ENCODE assay signal across 4 fruit fly cellular contexts in the genomic region with DNA sequence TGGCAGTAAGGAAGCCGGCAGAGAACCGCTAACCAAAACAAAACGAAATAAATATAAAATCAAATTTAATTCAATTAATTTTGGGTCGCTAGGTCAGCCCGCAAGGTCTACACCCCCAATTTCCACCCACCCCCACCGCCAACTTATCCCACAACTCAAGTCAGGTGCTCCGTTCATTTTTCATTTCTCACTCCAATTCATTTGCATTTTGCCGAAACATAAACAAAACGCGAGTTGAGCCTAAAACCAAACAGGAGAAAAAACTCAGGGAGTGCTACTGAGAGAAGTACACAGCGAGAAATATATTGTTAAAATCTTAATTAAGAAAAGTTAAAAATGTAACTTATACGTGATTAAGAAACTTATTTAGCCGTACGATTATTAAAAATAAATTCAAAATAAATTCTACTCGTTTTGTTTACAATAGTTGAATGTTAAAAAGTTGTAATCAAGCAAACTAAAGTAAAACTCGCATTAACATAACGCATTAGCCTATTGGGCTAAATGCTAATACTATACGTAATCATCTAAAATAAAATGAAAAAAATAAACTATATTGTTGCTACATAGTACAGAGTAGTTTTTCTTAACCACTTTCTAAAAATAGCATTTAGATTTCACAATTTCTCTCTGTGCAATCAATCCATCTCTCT.
TF ChIP-seq lines count a peak whose summit lies in the region.

No protein-coding gene starts in this region.

- TF ChIP-seq CTCF in whole organism, embryonic (GFP tag; optimal IDR thresholded peaks at IDR 0.05; lab: Kevin White, UChicago): no peak

TF ChIP-seq in whole organism, embryonic, 481 proteins besides CTCF, POLR2A, EP300 and RAD21 (continues in another document):
- TF ChIP-seq CG12391 (tag; optimal IDR thresholded peaks at IDR 0.05; lab: Kevin White, UChicago): peak; percentile 46
- TF ChIP-seq CG3281 (GFP tag; optimal IDR thresholded peaks at IDR 0.05; lab: Kevin White, UChicago): peak; percentile 14
- no peak for TF ChIP-seq Atf3 (GFP tag; optimal IDR thresholded peaks at IDR 0.05; lab: Kevin White, UChicago)
- no peak for TF ChIP-seq Spps (tag; optimal IDR thresholded peaks at IDR 0.05; lab: Kevin White, UChicago)
- TF ChIP-seq CG30403 (GFP tag; optimal IDR thresholded peaks at IDR 0.05; lab: Kevin White, UChicago): peak; percentile 53
- no peak for TF ChIP-seq CG11560 (tag; IDR thresholded peaks at IDR 0.05; lab: Robert Waterston, UW)
- no peak for TF ChIP-seq CG7372 (GFP tag; IDR thresholded peaks at IDR 0.05; lab: Robert Waterston, UW)
- TF ChIP-seq CG4854 (GFP tag; optimal IDR thresholded peaks at IDR 0.05; lab: Kevin White, UChicago): no peak
- no peak for TF ChIP-seq bbx (GFP tag; IDR thresholded peaks at IDR 0.05; lab: Robert Waterston, UW; ENCODE audit: partially characterized antibody)
- peak; percentile 55 for TF ChIP-seq CG2678 (tag; optimal IDR thresholded peaks at IDR 0.05; lab: Kevin White, UChicago)
- TF ChIP-seq CG9932 (GFP tag; IDR thresholded peaks at IDR 0.05; lab: Robert Waterston, UW): no peak
- TF ChIP-seq Bdp1 (GFP tag; optimal IDR thresholded peaks at IDR 0.05; lab: Kevin White, UChicago): no peak
- TF ChIP-seq B-H1 (GFP tag; IDR thresholded peaks at IDR 0.05; lab: Robert Waterston, UW): no peak
- no peak for TF ChIP-seq CG11723 (GFP tag; optimal IDR thresholded peaks at IDR 0.05; lab: Kevin White, UChicago)
- TF ChIP-seq ATbp (GFP tag; optimal IDR thresholded peaks at IDR 0.05; lab: Kevin White, UChicago): no peak
- TF ChIP-seq CG17361 (GFP tag; IDR thresholded peaks at IDR 0.05; lab: Robert Waterston, UW): peak; percentile 72; the same call in 2 of the 3 replicates
- no peak for TF ChIP-seq CG3726 (GFP tag; IDR thresholded peaks at IDR 0.05; lab: Robert Waterston, UW)
- no peak for TF ChIP-seq CG12659 (GFP tag; optimal IDR thresholded peaks at IDR 0.05; lab: Kevin White, UChicago)
- TF ChIP-seq CG18262 (tag; optimal IDR thresholded peaks at IDR 0.05; lab: Kevin White, UChicago): peak; percentile 63
- TF ChIP-seq CG16779 (GFP tag; IDR thresholded peaks at IDR 0.05; lab: Robert Waterston, UW): no peak
- TF ChIP-seq CG10209 (GFP tag; optimal IDR thresholded peaks at IDR 0.05; lab: Kevin White, UChicago): no peak

TF ChIP-seq in whole organism, prepupa, 60 proteins besides CTCF, POLR2A, EP300 and RAD21 (continues in another document):
- TF ChIP-seq salr (GFP tag; optimal IDR thresholded peaks at IDR 0.05; lab: Kevin White, UChicago) (no peak), acj6 (GFP tag; optimal IDR thresholded peaks at IDR 0.05; lab: Kevin White, UChicago) (peak; percentile 11), OdsH (GFP tag; optimal IDR thresholded peaks at IDR 0.05; lab: Kevin White, UChicago) (peak; percentile 2), spab (GFP tag; optimal IDR thresholded peaks at IDR 0.05; lab: Kevin White, UChicago) (no peak), dsx (GFP tag; optimal IDR thresholded peaks at IDR 0.05; lab: Kevin White, UChicago; ENCODE audit: poor library complexity, severe bottlenecking) (no peak), CG32006 (GFP tag; optimal IDR thresholded peaks at IDR 0.05; lab: Kevin White, UChicago) (peak; percentile 11), CG31627 (GFP tag; optimal IDR thresholded peaks at IDR 0.05; lab: Kevin White, UChicago) (peak; percentile 36), Eip75B (GFP tag; optimal IDR thresholded peaks at IDR 0.05; lab: Kevin White, UChicago) (no peak), Met (GFP tag; optimal IDR thresholded peaks at IDR 0.05; lab: Kevin White, UChicago) (peak; percentile 38), Smox (GFP tag; optimal IDR thresholded peaks at IDR 0.05; lab: Kevin White, UChicago) (peak; percentile 44), CG34406 (GFP tag; optimal IDR thresholded peaks at IDR 0.05; lab: Kevin White, UChicago) (peak; percentile 17), CG3032 (tag; optimal IDR thresholded peaks at IDR 0.05; lab: Kevin White, UChicago) (no peak), Ets96B (tag; optimal IDR thresholded peaks at IDR 0.05; lab: Kevin White, UChicago) (no peak), CG8119 (GFP tag; IDR thresholded peaks at IDR 0.05; lab: Robert Waterston, UW) (no peak), Blimp-1 (GFP tag; optimal IDR thresholded peaks at IDR 0.05; lab: Kevin White, UChicago) (no peak), CG7368 (GFP tag; optimal IDR thresholded peaks at IDR 0.05; lab: Kevin White, UChicago) (no peak), ss (GFP tag; optimal IDR thresholded peaks at IDR 0.05; lab: Kevin White, UChicago) (no peak), Gug (GFP tag; IDR thresholded peaks at IDR 0.05; lab: Robert Waterston, UW) (no peak), CG4318 (GFP tag; optimal IDR thresholded peaks at IDR 0.05; lab: Kevin White, UChicago) (no peak), CG10669 (GFP tag; optimal IDR thresholded peaks at IDR 0.05; lab: Kevin White, UChicago) (no peak), CG6276 (GFP tag; optimal IDR thresholded peaks at IDR 0.05; lab: Kevin White, UChicago) (no peak), Hr38 (GFP tag; optimal IDR thresholded peaks at IDR 0.05; lab: Kevin White, UChicago) (no peak)

TF ChIP-seq in whole organism, pupa, 21 proteins besides CTCF, POLR2A, EP300 and RAD21:
- TF ChIP-seq CG10348 (GFP tag; IDR thresholded peaks at IDR 0.05; lab: Robert Waterston, UW) (no peak), Snoo (tag; optimal IDR thresholded peaks at IDR 0.05; lab: Kevin White, UChicago) (peak; percentile 15), CG8159 (tag; optimal IDR thresholded peaks at IDR 0.05; lab: Kevin White, UChicago) (peak; percentile 19)

TF ChIP-seq in whole organism, wandering third instar larva, 38 proteins besides CTCF, POLR2A, EP300 and RAD21:
- TF ChIP-seq HLH106 (tag; optimal IDR thresholded peaks at IDR 0.05; lab: Kevin White, UChicago): peak; percentile 53
- no peak for TF ChIP-seq CrebA (GFP tag; optimal IDR thresholded peaks at IDR 0.05; lab: Kevin White, UChicago; ENCODE audit: borderline replicate concordance)
- no peak for TF ChIP-seq dl (GFP tag; optimal IDR thresholded peaks at IDR 0.05; lab: Kevin White, UChicago; ENCODE audit: insufficient read depth in 1 of 2, partially characterized antibody in 2 of 2)
- TF ChIP-seq Hnf4 (GFP tag; optimal IDR thresholded peaks at IDR 0.05; lab: Kevin White, UChicago): no peak
- TF ChIP-seq jim (GFP tag; optimal IDR thresholded peaks at IDR 0.05; lab: Kevin White, UChicago): no peak
- peak; percentile 22 for TF ChIP-seq Dfd (GFP tag; optimal IDR thresholded peaks at IDR 0.05; lab: Kevin White, UChicago)
- peak; percentile 36 for TF ChIP-seq Sp1 (GFP tag; optimal IDR thresholded peaks at IDR 0.05; lab: Kevin White, UChicago)
- TF ChIP-seq Abd-B (GFP tag; optimal IDR thresholded peaks at IDR 0.05; lab: Kevin White, UChicago): no peak
- TF ChIP-seq foxo (GFP tag; optimal IDR thresholded peaks at IDR 0.05; lab: Kevin White, UChicago): peak in 1 of 2 experiments; percentile 44
- no peak for TF ChIP-seq pan (optimal IDR thresholded peaks at IDR 0.05; lab: Kevin White, UChicago)
- TF ChIP-seq h (GFP tag; optimal IDR thresholded peaks at IDR 0.05; lab: Kevin White, UChicago): peak; percentile 8
- no peak for TF ChIP-seq usp (GFP tag; optimal IDR thresholded peaks at IDR 0.05; lab: Kevin White, UChicago)
- no peak for TF ChIP-seq Dif (GFP tag; optimal IDR thresholded peaks at IDR 0.05; lab: Kevin White, UChicago; ENCODE audit: partially characterized antibody)
- TF ChIP-seq brk (GFP tag; optimal IDR thresholded peaks at IDR 0.05; lab: Kevin White, UChicago): no peak
- peak; percentile 5 for TF ChIP-seq fru (GFP tag; optimal IDR thresholded peaks at IDR 0.05; lab: Kevin White, UChicago)
- peak; percentile 6 for TF ChIP-seq psq (GFP tag; optimal IDR thresholded peaks at IDR 0.05; lab: Kevin White, UChicago)
- no peak for TF ChIP-seq Vsx2 (GFP tag; optimal IDR thresholded peaks at IDR 0.05; lab: Kevin White, UChicago; ENCODE audit: partially characterized antibody)
- TF ChIP-seq br (GFP tag; optimal IDR thresholded peaks at IDR 0.05; lab: Kevin White, UChicago): no peak
- no peak for TF ChIP-seq Jra (GFP tag; optimal IDR thresholded peaks at IDR 0.05; lab: Kevin White, UChicago)
- no peak for TF ChIP-seq N (GFP tag; optimal IDR thresholded peaks at IDR 0.05; lab: Kevin White, UChicago)
- peak; percentile 2 for TF ChIP-seq ey (GFP tag; optimal IDR thresholded peaks at IDR 0.05; lab: Kevin White, UChicago)
- no peak for TF ChIP-seq dsf (GFP tag; optimal IDR thresholded peaks at IDR 0.05; lab: Kevin White, UChicago; ENCODE audit: borderline replicate concordance)
- peak; percentile 6 for TF ChIP-seq rgr (GFP tag; optimal IDR thresholded peaks at IDR 0.05; lab: Kevin White, UChicago)
- no peak for TF ChIP-seq CG32264 (GFP tag; optimal IDR thresholded peaks at IDR 0.05; lab: Kevin White, UChicago)
